Worm (Caenorhabditis elegans): Measurements from ENCODE around the gene T10H4.4.

- TF ChIP-seq W03F9.2 (tag; optimal IDR thresholded peaks at IDR 0.05): no peak
- no peak for TF ChIP-seq dao-5 (tag; optimal IDR thresholded peaks at IDR 0.05)
- no peak for TF ChIP-seq him-1 (tag; optimal IDR thresholded peaks at IDR 0.05)
These were observed 46.5 kb upstream of the T10H4.4 start, which contains the start of gene nhr-291 for ce11 chrV:15318638-15319037.
